Worm (Caenorhabditis elegans) whole organism, L4 larva: Measurements from ENCODE around the gene F56D6.18.
A peak's percentile ranks its signal among the peaks of the same experiment; 100 is the strongest.

ENCODE experiments used
- F26F4.8 ChIP-seq: fragments of 200-800 bp; sonication (Bioruptor generic); conservative IDR thresholded peaks from 2 replicates; pipeline ENCODE4 v1.3.6; 2022; ENCODE audit warnings: missing genetic modification characterization, missing compliant biosample characterization
- T20F7.1 ChIP-seq: fragments of 200-800 bp; sonication (Bioruptor generic); optimal IDR thresholded peaks from 2 replicates; lab custom pipeline; 2018; ENCODE audit warnings: mild to moderate bottlenecking, missing genetic modification characterization, missing compliant biosample characterization
- Y48G9A.11 ChIP-seq: fragments of 200-800 bp; sonication (Bioruptor generic); IDR thresholded peaks from 2 replicates; pipeline ENCODE4 v1.3.6; 2022; ENCODE audit warnings: missing genetic modification reagents, missing genetic modification characterization, missing compliant biosample characterization
- attf-4 ChIP-seq: sonication (generic microtip); optimal IDR thresholded peaks from 3 replicates; lab custom pipeline; 2017; ENCODE audit warnings: missing biosample characterization, missing genetic modification characterization
- ceh-20 ChIP-seq: fragments of 200-800 bp; sonication (Bioruptor generic); IDR thresholded peaks from 2 replicates; pipeline ENCODE4 v1.3.6; 2022; ENCODE audit warnings: missing genetic modification reagents, missing genetic modification characterization, missing compliant biosample characterization
- ceh-32 ChIP-seq: sonication (generic microtip); optimal IDR thresholded peaks from 2 replicates; lab custom pipeline; 2016; ENCODE audit warnings: mild to moderate bottlenecking, missing genetic modification characterization, missing compliant biosample characterization; ENCODE audit not compliant: poor library complexity
- ceh-82 ChIP-seq: sonication (generic microtip); optimal IDR thresholded peaks from 2 replicates; lab custom pipeline; 2017; ENCODE audit warnings: missing biosample characterization, missing genetic modification characterization
- daf-12 ChIP-seq: fragments of 150-350 bp; optimal IDR thresholded peaks from 2 replicates; lab custom pipeline; 2014; ENCODE audit warnings: missing biosample characterization, missing genetic modification reagents, missing genetic modification characterization
- dmd-9 ChIP-seq: fragments of 200-800 bp; sonication (Bioruptor generic); IDR thresholded peaks from 2 replicates; pipeline ENCODE4 v1.3.6; 2022; ENCODE audit warnings: missing genetic modification reagents, missing genetic modification characterization, missing compliant biosample characterization
- egl-27 ChIP-seq: sonication (generic microtip); optimal IDR thresholded peaks from 3 replicates; lab custom pipeline; 2017; ENCODE audit warnings: missing biosample characterization, missing genetic modification reagents, missing genetic modification characterization
- fkh-10 ChIP-seq: fragments of 150-350 bp; optimal IDR thresholded peaks from 2 replicates; lab custom pipeline; 2014; ENCODE audit warnings: missing biosample characterization, missing genetic modification reagents, missing genetic modification characterization
- fos-1 ChIP-seq: fragments of 150-350 bp; optimal IDR thresholded peaks from 2 replicates; lab custom pipeline; 2014; ENCODE audit warnings: missing biosample characterization, missing genetic modification characterization
- hlh-11 ChIP-seq: fragments of 200-800 bp; sonication (Bioruptor generic); optimal IDR thresholded peaks from 2 replicates; lab custom pipeline; 2018; ENCODE audit warnings: mild to moderate bottlenecking, missing genetic modification characterization, missing compliant biosample characterization
- hlh-30 ChIP-seq: sonication (generic microtip); optimal IDR thresholded peaks from 2 replicates; lab custom pipeline; 2017; ENCODE audit warnings: antibody characterized with exemption, mild to moderate bottlenecking, missing genetic modification characterization, missing compliant biosample characterization; ENCODE audit not compliant: insufficient read depth
- hmg-1.1 ChIP-seq: fragments of 200-800 bp; sonication (Bioruptor generic); IDR thresholded peaks from 2 replicates; pipeline ENCODE4 v1.3.6; 2022; ENCODE audit warnings: missing genetic modification reagents, missing genetic modification characterization, missing compliant biosample characterization
- lim-7 ChIP-seq: fragments of 200-800 bp; sonication (Bioruptor generic); IDR thresholded peaks from 2 replicates; pipeline ENCODE4 v1.3.6; 2022; ENCODE audit warnings: missing genetic modification characterization, missing compliant biosample characterization
- lin-1 ChIP-seq: fragments of 200-800 bp; sonication (Bioruptor generic); IDR thresholded peaks from 2 replicates; pipeline ENCODE4 v1.3.6; 2022; ENCODE audit warnings: missing genetic modification reagents, missing genetic modification characterization, missing compliant biosample characterization
- lin-29 ChIP-seq: fragments of 200-800 bp; sonication (Bioruptor generic); IDR thresholded peaks from 2 replicates; pipeline ENCODE4 v1.3.6; 2022; ENCODE audit warnings: missing genetic modification reagents, missing genetic modification characterization, missing compliant biosample characterization
- lsy-2 ChIP-seq, 2 experiments: fragments of 150-350 bp in 1 of 2; sonication (generic microtip) in 1 of 2; optimal IDR thresholded peaks; 2 replicates each; lab custom pipeline; 2014 to 2017; ENCODE audit warnings: missing biosample characterization in 2 of 2, missing genetic modification characterization in 2 of 2
- madf-9 ChIP-seq: fragments of 200-800 bp; sonication (Bioruptor generic); conservative IDR thresholded peaks from 2 replicates; pipeline ENCODE4 v1.3.6; 2022; ENCODE audit warnings: missing genetic modification reagents, missing genetic modification characterization, missing compliant biosample characterization
- mes-2 ChIP-seq: sonication (generic microtip); optimal IDR thresholded peaks from 2 replicates; lab custom pipeline; 2016; ENCODE audit warnings: missing genotype, mild to moderate bottlenecking, missing genetic modification characterization, missing compliant biosample characterization; ENCODE audit not compliant: poor library complexity, severe bottlenecking
- mxl-3 ChIP-seq: fragments of 200-800 bp; sonication (Bioruptor generic); optimal IDR thresholded peaks from 2 replicates; lab custom pipeline; 2018; ENCODE audit warnings: mild to moderate bottlenecking, missing genetic modification characterization, missing compliant biosample characterization
- nhr-111 ChIP-seq: fragments of 200-800 bp; sonication (Bioruptor generic); optimal IDR thresholded peaks from 2 replicates; lab custom pipeline; 2018; ENCODE audit warnings: mild to moderate bottlenecking, missing genetic modification characterization, missing compliant biosample characterization
- nhr-41 ChIP-seq: fragments of 200-800 bp; sonication (Bioruptor generic); IDR thresholded peaks from 2 replicates; pipeline ENCODE4 v1.3.6; 2022; ENCODE audit warnings: missing genetic modification reagents, missing genetic modification characterization, missing compliant biosample characterization
- nhr-48 ChIP-seq: sonication (generic microtip); optimal IDR thresholded peaks from 2 replicates; lab custom pipeline; 2016; ENCODE audit warnings: mild to moderate bottlenecking, missing genetic modification characterization, missing compliant biosample characterization
- pha-4 ChIP-seq, 2 experiments: fragments of 150-350 bp in 1 of 2; fragments of 200-800 bp in 1 of 2; sonication (Bioruptor generic) in 1 of 2; IDR thresholded peaks in 1 of 2; optimal IDR thresholded peaks in 1 of 2; 2 replicates each; pipeline versions ENCODE4 v1.3.6 to Lab custom; 2014 to 2022; ENCODE audit warnings: missing genetic modification characterization in 2 of 2, missing genetic modification reagents in 2 of 2, missing biosample characterization in 1 of 2, missing compliant biosample characterization in 1 of 2
- pqm-1 ChIP-seq: sonication (generic microtip); optimal IDR thresholded peaks from 2 replicates; lab custom pipeline; 2017; ENCODE audit warnings: missing biosample characterization, missing genetic modification characterization
- saeg-2 ChIP-seq: fragments of 200-800 bp; sonication (Bioruptor generic); IDR thresholded peaks from 2 replicates; pipeline ENCODE4 v1.3.6; 2022; ENCODE audit warnings: missing genetic modification reagents, missing genetic modification characterization, missing compliant biosample characterization
- sdz-12 ChIP-seq: fragments of 200-800 bp; sonication (Bioruptor generic); optimal IDR thresholded peaks from 2 replicates; lab custom pipeline; 2018; ENCODE audit warnings: mild to moderate bottlenecking, missing genetic modification characterization, missing compliant biosample characterization
- spr-3 ChIP-seq: fragments of 200-800 bp; sonication (Bioruptor generic); optimal IDR thresholded peaks from 2 replicates; lab custom pipeline; 2018; ENCODE audit warnings: mild to moderate bottlenecking, missing genetic modification characterization, missing compliant biosample characterization
- tra-1 ChIP-seq: fragments of 200-800 bp; sonication (Bioruptor generic); IDR thresholded peaks from 2 replicates; pipeline ENCODE4 v1.3.6; 2022; ENCODE audit warnings: missing genetic modification reagents, missing genetic modification characterization, missing compliant biosample characterization
- unc-62 ChIP-seq, 3 experiments: fragments of 150-350 bp in 1 of 3; sonication (generic microtip); optimal IDR thresholded peaks in 2 of 3; peaks in 1 of 3; 1 replicate in 1 of 3; 2 replicates in 2 of 3; lab custom pipeline; 2014 to 2017; ENCODE audit warnings: missing biosample characterization in 3 of 3, missing genetic modification characterization in 3 of 3, missing genetic modification reagents in 3 of 3, missing genotype in 1 of 3

The F56D6.18 gene

DNA sequence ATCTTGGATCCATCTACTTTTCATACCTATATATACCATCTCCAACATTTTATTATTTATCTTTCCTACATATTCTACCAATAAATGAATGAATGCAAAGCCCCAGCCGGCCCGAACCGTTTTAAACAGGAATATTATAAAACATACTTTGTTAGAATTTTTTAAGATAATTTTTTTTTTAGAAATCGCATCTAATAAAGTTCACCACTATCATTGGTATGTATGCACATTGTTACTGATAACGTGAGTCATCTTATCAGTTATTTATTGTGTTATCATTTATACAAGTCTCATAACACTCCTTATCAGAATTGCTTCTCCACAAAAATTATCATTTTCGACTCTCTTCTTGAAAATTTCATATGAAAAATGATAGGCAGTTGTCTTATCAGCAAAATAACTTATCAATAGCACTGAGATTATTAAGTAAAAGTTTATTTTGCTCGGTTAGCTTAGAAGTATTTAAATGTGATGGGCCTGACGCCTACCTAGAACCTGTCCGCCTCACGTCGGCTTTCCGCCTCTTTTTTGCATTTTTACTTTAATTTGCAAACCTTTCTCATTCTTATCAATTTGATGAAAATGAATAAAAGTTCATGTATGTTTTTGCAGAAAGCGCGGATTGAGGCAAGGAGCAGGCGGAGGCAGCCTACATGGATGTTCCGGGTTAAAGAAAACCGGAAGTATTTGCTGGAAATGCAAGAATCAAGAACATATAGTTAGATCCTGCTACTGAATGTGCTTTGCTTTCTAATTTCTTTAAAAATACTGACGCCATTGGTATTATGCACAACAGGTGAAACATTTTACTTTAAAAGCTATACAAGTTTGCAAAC is 11.8 kb downstream of the F56D6.18 start, which contains the start of gene srz-62 (continued):
- no peak for TF ChIP-seq sdz-12 (GFP tag; lab: Kevin White, UChicago)
- no peak for TF ChIP-seq nhr-41
- no peak for TF ChIP-seq pha-4 (GFP tag; IDR thresholded peaks at IDR 0.05; lab: Robert Waterston, UW)
- peak; percentile 16 for TF ChIP-seq pha-4 (tag; optimal IDR thresholded peaks at IDR 0.05; lab: Kevin White, UChicago)
- TF ChIP-seq egl-27 (tag; lab: Kevin White, UChicago): no peak
- TF ChIP-seq daf-12 (tag; lab: Kevin White, UChicago): no peak
- peak; percentile 100 for TF ChIP-seq pqm-1 (tag; lab: Kevin White, UChicago)
- no peak for TF ChIP-seq saeg-2 (GFP tag; lab: Robert Waterston, UW)
- no peak for TF ChIP-seq dmd-9 (GFP tag; lab: Robert Waterston, UW)
- TF ChIP-seq tra-1 (GFP tag; lab: Robert Waterston, UW): peak; percentile 95
- TF ChIP-seq T20F7.1: peak; percentile 53
- peak; percentile 66; the same call in 1 of the 2 replicates for TF ChIP-seq ceh-20 (GFP tag; lab: Robert Waterston, UW)
- TF ChIP-seq attf-4 (tag; lab: Kevin White, UChicago): no peak
- TF ChIP-seq lin-29 (GFP tag; lab: Robert Waterston, UW): no peak
- no peak for TF ChIP-seq madf-9
- TF ChIP-seq spr-3 (GFP tag; lab: Kevin White, UChicago): no peak
- no peak for TF ChIP-seq nhr-111
- TF ChIP-seq mxl-3 (GFP tag; lab: Kevin White, UChicago): peak; percentile 13
- no peak for TF ChIP-seq hmg-1.1

DNA sequence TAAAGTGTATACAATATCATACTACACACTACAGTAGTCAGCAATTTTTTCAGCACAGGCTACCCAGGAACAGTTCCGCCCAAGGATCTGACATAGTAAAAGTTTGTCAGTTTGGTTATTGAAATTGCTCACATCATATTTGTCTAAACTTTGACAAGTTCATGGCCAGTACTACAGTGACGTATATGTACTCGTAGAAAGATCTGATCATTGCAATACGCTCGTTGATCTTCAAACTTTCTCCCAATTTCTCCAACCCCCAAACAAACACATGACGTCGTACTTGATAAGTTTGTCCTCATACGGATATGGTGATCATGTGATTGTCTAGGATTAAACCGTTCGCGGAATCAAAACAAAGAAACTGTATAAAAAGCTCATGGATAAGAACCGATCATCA is 17.0 kb downstream of the F56D6.18 start, which contains the start of gene dct-8:
Gene dct-8 (plus strand): TSS at position 301 of the 400 bp plus-strand sequence.
- no peak for TF ChIP-seq lin-1

DNA sequence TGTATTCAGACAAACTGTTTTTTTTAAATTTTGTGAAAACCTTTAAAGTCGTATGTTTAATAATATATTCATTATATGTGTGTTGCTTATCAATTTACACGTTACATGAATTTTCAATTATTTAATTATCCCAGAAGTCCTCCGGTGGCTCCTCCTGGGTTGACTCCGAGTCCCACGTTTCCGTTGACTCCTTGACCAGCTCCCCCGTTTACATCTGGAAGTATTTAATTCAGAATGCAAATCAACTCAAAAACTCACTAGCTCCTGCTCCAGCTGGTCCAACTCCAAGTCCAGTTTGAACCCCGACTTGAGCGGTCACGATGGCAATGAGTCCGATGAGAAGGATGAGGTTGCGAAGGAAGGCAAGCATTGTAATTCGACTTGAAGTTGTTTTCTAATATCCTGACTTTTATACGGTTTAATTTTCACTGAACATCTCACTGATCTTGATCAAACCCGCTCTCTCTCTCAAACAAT is 17.7 kb downstream of the F56D6.18 start, which contains the start of gene F56D6.8:
Gene F56D6.8 (minus strand): TSS at position 427 of the 477 bp plus-strand sequence.
- TF ChIP-seq F26F4.8 (GFP tag; lab: Robert Waterston, UW) (no peak), unc-62 (GFP tag; optimal IDR thresholded peaks at IDR 0.05 in 1 of 2; lab: Kevin White, UChicago) (peak in 1 of 2 experiments; percentile 74), unc-62 (tag; optimal IDR thresholded peaks at IDR 0.05; lab: Kevin White, UChicago) (no peak)

- TF ChIP-seq nhr-48: no peak
- TF ChIP-seq fos-1 (tag; lab: Kevin White, UChicago): no peak
- no peak for TF ChIP-seq lsy-2 (tag; optimal IDR thresholded peaks at IDR 0.05; lab: Kevin White, UChicago)
- TF ChIP-seq hlh-11 (tag; lab: Kevin White, UChicago): no peak
- TF ChIP-seq ceh-32: no peak
- TF ChIP-seq pqm-1 (tag; lab: Kevin White, UChicago): no peak
- TF ChIP-seq spr-3 (GFP tag; lab: Kevin White, UChicago): no peak
- TF ChIP-seq Y48G9A.11 (GFP tag; lab: Robert Waterston, UW): no peak
- TF ChIP-seq lim-7: no peak
- TF ChIP-seq mes-2 (tag; lab: Kevin White, UChicago): no peak
- no peak for TF ChIP-seq ceh-82 (tag; lab: Kevin White, UChicago)
- TF ChIP-seq attf-4 (tag; lab: Kevin White, UChicago): no peak
- TF ChIP-seq hmg-1.1: no peak
- no peak for TF ChIP-seq hlh-30 (tag; lab: Kevin White, UChicago)
- no peak for TF ChIP-seq fkh-10 (GFP tag; lab: Kevin White, UChicago)
- no peak for TF ChIP-seq egl-27 (tag; lab: Kevin White, UChicago)
- no peak for TF ChIP-seq lin-1
- TF ChIP-seq, all 104 proteins: peak for 0
These were observed 19.7 kb downstream of the F56D6.18 start, which contains the start of gene F56D6.9 for ce11 chrIV:3892027-3892426. F56D6.9 (plus strand) TSS chrIV:3892327.
